Worm (Caenorhabditis elegans) whole organism, late embryonic: ENCODE measurements around the gene daf-6.
A peak's percentile ranks its signal among the peaks of the same experiment; 100 is the strongest.

Source experiments
- C08G9.2 ChIP-seq: sonication (generic microtip); optimal IDR thresholded peaks from 2 replicates; lab custom pipeline; 2016; ENCODE audit warnings: mild to moderate bottlenecking, missing genetic modification characterization, moderate library complexity, missing compliant biosample characterization
- C38D4.7 ChIP-seq: fragments of 200-800 bp; sonication (Bioruptor generic); optimal IDR thresholded peaks from 2 replicates; lab custom pipeline; 2018; ENCODE audit warnings: mild to moderate bottlenecking, missing genetic modification characterization, moderate library complexity, missing compliant biosample characterization
- K02D7.2 ChIP-seq: sonication (generic microtip); optimal IDR thresholded peaks from 2 replicates; lab custom pipeline; 2017; ENCODE audit warnings: mild to moderate bottlenecking, missing genetic modification characterization, missing compliant biosample characterization
- K09A11.1 ChIP-seq: sonication (generic microtip); optimal IDR thresholded peaks from 2 replicates; lab custom pipeline; 2017; ENCODE audit warnings: antibody characterized with exemption, mild to moderate bottlenecking, missing genetic modification characterization, missing compliant biosample characterization; ENCODE audit not compliant: insufficient read depth
- Y22D7AL.16 ChIP-seq: sonication (generic microtip); optimal IDR thresholded peaks from 2 replicates; lab custom pipeline; 2016; ENCODE audit warnings: missing genetic modification characterization, missing compliant biosample characterization
- ahr-1 ChIP-seq: sonication (generic microtip); optimal IDR thresholded peaks from 2 replicates; lab custom pipeline; 2016; ENCODE audit warnings: missing genetic modification characterization, missing compliant biosample characterization
- ama-1 ChIP-seq: fragments of 150-350 bp; optimal IDR thresholded peaks from 2 replicates; lab custom pipeline; 2014
- ceh-14 ChIP-seq: sonication (generic microtip); optimal IDR thresholded peaks from 2 replicates; lab custom pipeline; 2016; ENCODE audit warnings: missing genotype, missing genetic modification characterization, missing compliant biosample characterization
- ceh-19 ChIP-seq: fragments of 200-800 bp; sonication (Bioruptor generic); optimal IDR thresholded peaks from 2 replicates; lab custom pipeline; 2018; ENCODE audit warnings: mild to moderate bottlenecking, missing genetic modification characterization, missing compliant biosample characterization
- ceh-2 ChIP-seq: sonication (generic microtip); optimal IDR thresholded peaks from 2 replicates; lab custom pipeline; 2016; ENCODE audit warnings: missing genotype, missing genetic modification characterization, missing compliant biosample characterization
- ceh-22 ChIP-seq: sonication (generic microtip); optimal IDR thresholded peaks from 2 replicates; lab custom pipeline; 2017; ENCODE audit warnings: missing biosample characterization, missing genetic modification characterization
- ceh-24 ChIP-seq: sonication (generic microtip); optimal IDR thresholded peaks from 2 replicates; lab custom pipeline; 2016; ENCODE audit warnings: mild to moderate bottlenecking, missing genetic modification characterization, missing compliant biosample characterization
- ceh-30 ChIP-seq: fragments of 150-350 bp; optimal IDR thresholded peaks from 2 replicates; lab custom pipeline; 2014; ENCODE audit warnings: missing biosample characterization, missing genetic modification characterization
- ceh-31 ChIP-seq: sonication (generic microtip); optimal IDR thresholded peaks from 2 replicates; lab custom pipeline; 2016; ENCODE audit warnings: missing genetic modification characterization, missing compliant biosample characterization
- ceh-34 ChIP-seq: sonication (generic microtip); optimal IDR thresholded peaks from 2 replicates; lab custom pipeline; 2016; ENCODE audit warnings: mild to moderate bottlenecking, missing genetic modification characterization, missing compliant biosample characterization
- ceh-45 ChIP-seq: fragments of 200-800 bp; sonication (Bioruptor generic); IDR thresholded peaks from 2 replicates; pipeline ENCODE4 v1.3.6; 2022; ENCODE audit warnings: missing genetic modification reagents, missing genetic modification characterization, missing compliant biosample characterization
- ceh-48 ChIP-seq: sonication (generic microtip); optimal IDR thresholded peaks from 2 replicates; lab custom pipeline; 2016; ENCODE audit warnings: missing genetic modification characterization, inconsistent platforms, missing compliant biosample characterization
- ceh-9 ChIP-seq: sonication (generic microtip); optimal IDR thresholded peaks from 2 replicates; lab custom pipeline; 2016; ENCODE audit warnings: mild to moderate bottlenecking, missing genetic modification characterization, inconsistent platforms, missing compliant biosample characterization
- che-1 ChIP-seq: sonication (generic microtip); optimal IDR thresholded peaks from 2 replicates; lab custom pipeline; 2016; ENCODE audit warnings: mild to moderate bottlenecking, missing genetic modification characterization, missing compliant biosample characterization
- dmd-4 ChIP-seq: sonication (generic microtip); optimal IDR thresholded peaks from 2 replicates; lab custom pipeline; 2016; ENCODE audit warnings: borderline replicate concordance, missing genetic modification characterization, missing compliant biosample characterization
- elt-2 ChIP-seq: sonication (generic microtip); optimal IDR thresholded peaks from 2 replicates; lab custom pipeline; 2016; ENCODE audit warnings: missing genetic modification reagents, missing genetic modification characterization, missing compliant biosample characterization
- ets-4 ChIP-seq: sonication (generic microtip); optimal IDR thresholded peaks from 2 replicates; lab custom pipeline; 2016; ENCODE audit warnings: missing genetic modification characterization, missing compliant biosample characterization
- eyg-1 ChIP-seq: sonication (generic microtip); optimal IDR thresholded peaks from 2 replicates; lab custom pipeline; 2016; ENCODE audit warnings: missing genotype, missing genetic modification characterization, missing compliant biosample characterization
- fax-1 ChIP-seq: sonication (generic microtip); optimal IDR thresholded peaks from 2 replicates; lab custom pipeline; 2016; ENCODE audit warnings: missing genotype, missing genetic modification characterization, missing compliant biosample characterization
- fkh-6 ChIP-seq: sonication (generic microtip); optimal IDR thresholded peaks from 2 replicates; lab custom pipeline; 2016; ENCODE audit warnings: missing genetic modification characterization, missing compliant biosample characterization
- gmeb-2 ChIP-seq: sonication (generic microtip); optimal IDR thresholded peaks from 2 replicates; lab custom pipeline; 2016; ENCODE audit warnings: missing genetic modification characterization, inconsistent platforms, missing compliant biosample characterization
- hlh-15 ChIP-seq: sonication (generic microtip); optimal IDR thresholded peaks from 2 replicates; lab custom pipeline; 2016; ENCODE audit warnings: missing genetic modification characterization, missing compliant biosample characterization
- hlh-30 ChIP-seq: sonication (generic microtip); optimal IDR thresholded peaks from 2 replicates; lab custom pipeline; 2017; ENCODE audit warnings: antibody characterized with exemption, missing genetic modification characterization, missing compliant biosample characterization; ENCODE audit not compliant: insufficient read depth
- hlh-6 ChIP-seq: sonication (generic microtip); optimal IDR thresholded peaks from 2 replicates; lab custom pipeline; 2016; ENCODE audit warnings: missing genotype, missing genetic modification characterization, missing compliant biosample characterization
- lin-11 ChIP-seq: fragments of 200-800 bp; sonication (Bioruptor generic); optimal IDR thresholded peaks from 2 replicates; lab custom pipeline; 2018; ENCODE audit warnings: mild to moderate bottlenecking, missing genetic modification characterization, missing compliant biosample characterization
- madf-2 ChIP-seq: sonication (generic microtip); optimal IDR thresholded peaks from 2 replicates; lab custom pipeline; 2017; ENCODE audit warnings: missing genetic modification characterization, missing compliant biosample characterization
- mec-3 ChIP-seq: sonication (generic microtip); optimal IDR thresholded peaks from 2 replicates; lab custom pipeline; 2016; ENCODE audit warnings: borderline replicate concordance, missing genetic modification characterization, missing compliant biosample characterization
- nfya-1 ChIP-seq: sonication (generic microtip); optimal IDR thresholded peaks from 2 replicates; lab custom pipeline; 2017; ENCODE audit warnings: missing genetic modification characterization, mild to moderate bottlenecking, missing compliant biosample characterization, antibody characterized with exemption, moderate library complexity
- nhr-11 ChIP-seq: fragments of 150-350 bp; optimal IDR thresholded peaks from 2 replicates; lab custom pipeline; 2014; ENCODE audit warnings: missing biosample characterization, missing genetic modification characterization
- pag-3 ChIP-seq: sonication (generic microtip); optimal IDR thresholded peaks from 2 replicates; lab custom pipeline; 2016; ENCODE audit warnings: missing compliant biosample characterization, missing genetic modification characterization, borderline replicate concordance
- pat-9 ChIP-seq: fragments of 200-800 bp; sonication (Bioruptor generic); optimal IDR thresholded peaks from 2 replicates; lab custom pipeline; 2018; ENCODE audit warnings: mild to moderate bottlenecking, missing genetic modification characterization, moderate library complexity, missing compliant biosample characterization
- pax-1 ChIP-seq: fragments of 150-350 bp; optimal IDR thresholded peaks from 2 replicates; lab custom pipeline; 2014; ENCODE audit warnings: missing biosample characterization, missing genetic modification characterization
- pha-2 ChIP-seq: sonication (generic microtip); optimal IDR thresholded peaks from 2 replicates; lab custom pipeline; 2017; ENCODE audit warnings: mild to moderate bottlenecking, missing genetic modification characterization, missing compliant biosample characterization
- pqm-1 ChIP-seq: sonication (generic microtip); optimal IDR thresholded peaks from 2 replicates; lab custom pipeline; 2016; ENCODE audit warnings: missing genetic modification characterization, missing compliant biosample characterization
- ref-2 ChIP-seq: sonication (generic microtip); optimal IDR thresholded peaks from 2 replicates; lab custom pipeline; 2016; ENCODE audit warnings: missing genetic modification characterization, missing compliant biosample characterization
- rnt-1 ChIP-seq: sonication (generic microtip); optimal IDR thresholded peaks from 2 replicates; lab custom pipeline; 2016; ENCODE audit warnings: missing genetic modification characterization, missing compliant biosample characterization
- sdc-2 ChIP-seq: sonication (generic microtip); optimal IDR thresholded peaks from 2 replicates; lab custom pipeline; 2016; ENCODE audit warnings: missing genotype, missing genetic modification characterization, missing compliant biosample characterization
- syd-9 ChIP-seq: sonication (generic microtip); optimal IDR thresholded peaks from 2 replicates; lab custom pipeline; 2016; ENCODE audit warnings: mild to moderate bottlenecking, missing genetic modification characterization, moderate library complexity, missing compliant biosample characterization
- tbx-2 ChIP-seq: sonication (generic microtip); optimal IDR thresholded peaks from 2 replicates; lab custom pipeline; 2016; ENCODE audit warnings: missing genetic modification characterization, missing compliant biosample characterization
- unc-3 ChIP-seq, 2 experiments: fragments of 200-800 bp in 1 of 2; sonication (Bioruptor generic) in 1 of 2; sonication (generic microtip) in 1 of 2; conservative IDR thresholded peaks in 1 of 2; optimal IDR thresholded peaks in 1 of 2; 2 replicates each; pipeline versions ENCODE4 v1.3.6 to Lab custom; 2016 to 2022; ENCODE audit warnings: missing compliant biosample characterization in 2 of 2, missing genetic modification characterization in 2 of 2, missing genetic modification reagents in 1 of 2
- zip-5 ChIP-seq: sonication (generic microtip); optimal IDR thresholded peaks from 2 replicates; lab custom pipeline; 2016; ENCODE audit warnings: missing genetic modification characterization, missing compliant biosample characterization
- ztf-16 ChIP-seq: sonication (generic microtip); optimal IDR thresholded peaks from 2 replicates; lab custom pipeline; 2017; ENCODE audit warnings: missing genetic modification characterization, missing compliant biosample characterization

The daf-6 gene

DNA sequence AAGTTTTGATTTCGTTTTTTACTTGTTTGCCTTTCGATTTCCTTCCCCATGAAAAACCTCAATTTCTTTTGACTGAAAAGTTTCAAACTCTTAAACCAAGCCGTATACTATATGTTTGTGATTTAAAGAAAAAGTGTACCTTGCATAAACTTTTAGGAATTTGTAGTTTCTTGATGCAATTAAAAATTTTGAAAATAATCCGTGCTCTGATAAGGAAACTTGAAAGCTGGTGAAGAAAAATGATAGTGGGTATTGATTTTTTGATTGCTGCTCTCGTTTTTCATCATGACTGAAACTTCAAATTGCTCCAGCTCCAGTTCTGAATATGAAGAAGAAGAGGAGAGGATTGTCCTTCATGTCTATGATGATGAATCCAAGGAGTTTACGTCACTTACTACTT lies 39.2 kb upstream of the daf-6 start, which contains the start of gene acd-3:
Gene acd-3 (plus strand): TSS at position 222 of the 400 bp plus-strand sequence.
- TF ChIP-seq unc-3 (GFP tag; conservative IDR thresholded peaks at IDR 0.05; lab: Robert Waterston, UW) (no peak), unc-3 (tag; optimal IDR thresholded peaks at IDR 0.05; lab: Kevin White, UChicago) (no peak), ceh-22 (tag; lab: Kevin White, UChicago) (no peak), ceh-30 (tag; lab: Kevin White, UChicago) (no peak), ahr-1 (tag; lab: Kevin White, UChicago) (no peak), hlh-30 (no peak), madf-2 (tag; lab: Kevin White, UChicago) (no peak), fkh-6 (tag; lab: Kevin White, UChicago) (no peak), pax-1 (tag; lab: Kevin White, UChicago) (no peak), pha-2 (no peak), ceh-9 (no peak), C08G9.2 (tag; lab: Kevin White, UChicago) (no peak), ceh-14 (tag; lab: Kevin White, UChicago) (no peak), ceh-31 (no peak)

DNA sequence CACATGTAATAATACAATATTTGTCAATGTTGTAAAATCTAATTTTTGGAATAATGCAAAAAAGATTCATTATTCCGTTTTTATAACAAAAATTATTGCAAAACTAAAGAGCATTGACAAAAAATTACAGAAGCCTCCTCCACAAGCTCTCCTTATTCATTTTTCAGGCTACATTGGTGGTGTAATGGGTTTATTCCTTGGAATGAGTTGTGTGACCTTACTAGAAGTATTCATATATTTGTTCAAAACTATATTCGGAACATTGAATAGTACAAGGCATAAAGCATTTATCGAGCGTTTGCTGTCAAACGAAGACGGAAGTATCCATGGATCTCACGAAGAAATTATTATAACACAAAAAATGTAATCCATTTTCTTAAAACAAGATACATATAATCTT lies 36.4 kb upstream of the daf-6 start:
- TF ChIP-seq C38D4.7 (GFP tag; lab: Kevin White, UChicago) (no peak), tbx-2 (tag; lab: Kevin White, UChicago) (no peak), ceh-19 (no peak), nfya-1 (tag; lab: Kevin White, UChicago) (no peak), ceh-14 (tag; lab: Kevin White, UChicago) (no peak), hlh-6 (tag; lab: Kevin White, UChicago) (no peak), eyg-1 (tag; lab: Kevin White, UChicago) (no peak), ceh-48 (no peak), unc-3 (GFP tag; conservative IDR thresholded peaks at IDR 0.05; lab: Robert Waterston, UW) (no peak), unc-3 (tag; optimal IDR thresholded peaks at IDR 0.05; lab: Kevin White, UChicago) (no peak), pqm-1 (tag; lab: Kevin White, UChicago) (no peak), ref-2 (tag; lab: Kevin White, UChicago) (no peak)

DNA sequence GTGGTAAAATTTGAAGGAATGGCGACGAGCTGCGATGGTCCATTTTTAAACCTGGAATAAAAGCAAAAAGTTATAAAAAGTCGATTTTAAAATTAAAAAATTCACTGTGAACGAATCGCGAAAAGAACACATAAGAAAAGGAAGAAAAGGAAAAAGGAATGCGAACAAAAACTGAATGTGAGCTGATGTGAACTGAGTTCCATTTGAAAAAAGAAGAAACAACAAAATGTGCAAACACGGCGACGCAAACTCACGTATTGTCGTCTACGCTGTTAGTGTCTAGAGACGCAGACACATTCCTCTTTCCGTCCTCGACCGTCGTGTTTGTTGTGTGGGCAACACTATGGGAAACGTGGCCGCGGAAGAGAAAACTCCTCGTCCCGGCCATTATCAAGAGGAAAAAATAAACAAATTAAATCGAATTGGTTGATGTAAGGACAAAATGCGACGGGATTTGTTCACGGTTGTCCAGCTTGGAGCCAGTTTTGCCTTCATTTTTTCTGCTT lies 34.5 kb upstream of the daf-6 start, which contains the start of the genes C27C12.1 and C27C12.4:
Gene C27C12.1 (minus strand): TSS at position 51 of the 506 bp plus-strand sequence.
Gene C27C12.4 (plus strand): TSS at position 375 of the 506 bp plus-strand sequence.
- TF ChIP-seq K09A11.1 (tag; lab: Kevin White, UChicago) (no peak), ceh-2 (tag; lab: Kevin White, UChicago) (peak; percentile 85), dmd-4 (tag; lab: Kevin White, UChicago) (no peak), fax-1 (tag; lab: Kevin White, UChicago) (peak; percentile 38), pqm-1 (tag; lab: Kevin White, UChicago) (no peak), hlh-6 (tag; lab: Kevin White, UChicago) (peak; percentile 47), lin-11 (tag; lab: Kevin White, UChicago) (no peak), ceh-24 (tag; lab: Kevin White, UChicago) (no peak), ets-4 (peak; percentile 81), ceh-14 (tag; lab: Kevin White, UChicago) (peak; percentile 42), rnt-1 (peak; percentile 56), ref-2 (tag; lab: Kevin White, UChicago) (peak; percentile 82), ceh-31 (peak; percentile 89), nfya-1 (tag; lab: Kevin White, UChicago) (peak; percentile 66), gmeb-2 (tag; lab: Kevin White, UChicago) (no peak), tbx-2 (tag; lab: Kevin White, UChicago) (peak; percentile 88), che-1 (tag; lab: Kevin White, UChicago) (no peak), mec-3 (tag; lab: Kevin White, UChicago) (no peak), pat-9 (no peak), C08G9.2 (tag; lab: Kevin White, UChicago) (peak; percentile 75), elt-2 (tag; lab: Kevin White, UChicago) (peak; percentile 53), ceh-22 (tag; lab: Kevin White, UChicago) (no peak), ceh-9 (no peak), ceh-34 (tag; lab: Kevin White, UChicago) (peak; percentile 44), hlh-15 (tag; lab: Kevin White, UChicago) (no peak), pag-3 (no peak), syd-9 (tag; lab: Kevin White, UChicago) (peak; percentile 30), C38D4.7 (GFP tag; lab: Kevin White, UChicago) (no peak), ceh-45 (GFP tag; lab: Robert Waterston, UW) (no peak), ztf-16 (tag; lab: Kevin White, UChicago) (no peak), nhr-11 (tag; lab: Kevin White, UChicago) (no peak), Y22D7AL.16 (tag; lab: Kevin White, UChicago) (no peak), K02D7.2 (tag; lab: Kevin White, UChicago) (no peak), ama-1 (lab: Kevin White, UChicago) (no peak), zip-5 (peak; percentile 39), sdc-2 (peak; percentile 76)
